Worm (Caenorhabditis elegans) whole organism, midembryonic: ENCODE measurements around the gene F48E8.8.

Experiments
- klf-2 ChIP-seq: fragments of 200-800 bp; sonication (Bioruptor generic); conservative IDR thresholded peaks from 2 replicates; pipeline ENCODE4 v1.3.6; 2022; ENCODE audit warnings: missing genetic modification reagents, missing genetic modification characterization, missing compliant biosample characterization
- med-1 ChIP-seq: sonication (generic microtip); optimal IDR thresholded peaks from 2 replicates; lab custom pipeline; 2017; ENCODE audit warnings: missing genetic modification characterization, mild to moderate bottlenecking, missing compliant biosample characterization, antibody characterized with exemption, missing genetic modification reagents; ENCODE audit not compliant: insufficient read depth
- ztf-29 ChIP-seq: fragments of 200-800 bp; sonication (Bioruptor generic); IDR thresholded peaks from 2 replicates; pipeline ENCODE4 v1.3.6; 2022; ENCODE audit warnings: missing genetic modification reagents, missing genetic modification characterization, missing compliant biosample characterization

DNA sequence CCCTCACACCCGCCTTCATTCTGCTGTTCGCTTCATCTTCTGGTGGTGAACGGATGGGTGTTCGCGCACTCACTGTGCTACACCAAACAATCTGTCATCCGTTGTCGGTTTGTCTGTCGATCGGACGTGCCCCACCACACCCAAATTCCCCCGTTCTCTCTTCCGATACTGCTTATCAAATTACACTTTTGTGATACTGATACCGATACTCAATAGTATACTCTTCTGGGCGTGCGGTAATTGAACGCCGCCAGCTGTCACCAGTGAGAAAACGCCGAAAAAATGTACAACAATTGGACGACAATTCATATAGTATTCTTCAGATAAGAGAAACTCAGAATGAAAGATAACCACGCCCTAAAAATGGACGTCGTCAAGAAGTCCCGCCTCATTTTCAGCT lies 11.5 kb downstream of the F48E8.8 start:
- no peak for TF ChIP-seq ztf-29 (GFP tag; lab: Robert Waterston, UW)
- no peak for TF ChIP-seq med-1 (GFP tag; lab: Kevin White, UChicago)
- TF ChIP-seq klf-2 (GFP tag; lab: Robert Waterston, UW), result no peak
